Worm (Caenorhabditis elegans): ENCODE data around the gene B0361.11.

DNA sequence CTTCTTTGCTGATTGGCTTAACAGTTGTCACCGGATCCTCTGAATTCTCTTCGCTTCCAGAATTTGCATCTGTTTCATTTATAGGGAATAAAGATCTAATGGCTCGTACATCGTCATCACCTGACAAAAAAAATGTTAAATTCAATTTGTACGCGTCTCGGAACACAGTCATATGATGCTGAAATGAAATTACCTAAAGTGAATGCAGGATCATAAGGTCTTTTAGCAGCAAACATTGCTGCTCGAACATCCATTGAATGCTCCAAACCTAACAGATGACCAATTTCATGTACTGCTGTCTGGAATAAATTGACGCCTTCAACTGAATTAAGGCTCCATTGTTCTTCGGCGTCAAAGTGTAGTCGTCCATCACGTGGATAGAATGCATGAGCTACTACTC is 31.0 kb upstream of the B0361.11 start:
- TF ChIP-seq nhr-237 (tag; optimal IDR thresholded peaks at IDR 0.05) (no peak), zag-1 (tag; optimal IDR thresholded peaks at IDR 0.05) (no peak), nhr-28 (tag; optimal IDR thresholded peaks at IDR 0.05) (no peak), unc-62 (GFP tag; optimal IDR thresholded peaks at IDR 0.05 in 1 of 2) (no peak), unc-62 (tag; optimal IDR thresholded peaks at IDR 0.05) (no peak), nhr-6 (tag; optimal IDR thresholded peaks at IDR 0.05) (no peak), pqm-1 (tag; optimal IDR thresholded peaks at IDR 0.05) (no peak), lin-38 (GFP tag; IDR thresholded peaks at IDR 0.05) (no peak), fos-1 (tag; optimal IDR thresholded peaks at IDR 0.05) (no peak), lin-15B (tag; optimal IDR thresholded peaks at IDR 0.05) (no peak), ceh-28 (tag; optimal IDR thresholded peaks at IDR 0.05) (no peak), spr-1 (tag; optimal IDR thresholded peaks at IDR 0.05) (no peak), nhr-11 (tag; optimal IDR thresholded peaks at IDR 0.05) (no peak), daf-12 (tag; optimal IDR thresholded peaks at IDR 0.05) (no peak), aly-2 (tag; optimal IDR thresholded peaks at IDR 0.05) (no peak)
